Worm (Caenorhabditis elegans): ENCODE measurements around the gene C52E4.7.

C52E4.7 gene

DNA sequence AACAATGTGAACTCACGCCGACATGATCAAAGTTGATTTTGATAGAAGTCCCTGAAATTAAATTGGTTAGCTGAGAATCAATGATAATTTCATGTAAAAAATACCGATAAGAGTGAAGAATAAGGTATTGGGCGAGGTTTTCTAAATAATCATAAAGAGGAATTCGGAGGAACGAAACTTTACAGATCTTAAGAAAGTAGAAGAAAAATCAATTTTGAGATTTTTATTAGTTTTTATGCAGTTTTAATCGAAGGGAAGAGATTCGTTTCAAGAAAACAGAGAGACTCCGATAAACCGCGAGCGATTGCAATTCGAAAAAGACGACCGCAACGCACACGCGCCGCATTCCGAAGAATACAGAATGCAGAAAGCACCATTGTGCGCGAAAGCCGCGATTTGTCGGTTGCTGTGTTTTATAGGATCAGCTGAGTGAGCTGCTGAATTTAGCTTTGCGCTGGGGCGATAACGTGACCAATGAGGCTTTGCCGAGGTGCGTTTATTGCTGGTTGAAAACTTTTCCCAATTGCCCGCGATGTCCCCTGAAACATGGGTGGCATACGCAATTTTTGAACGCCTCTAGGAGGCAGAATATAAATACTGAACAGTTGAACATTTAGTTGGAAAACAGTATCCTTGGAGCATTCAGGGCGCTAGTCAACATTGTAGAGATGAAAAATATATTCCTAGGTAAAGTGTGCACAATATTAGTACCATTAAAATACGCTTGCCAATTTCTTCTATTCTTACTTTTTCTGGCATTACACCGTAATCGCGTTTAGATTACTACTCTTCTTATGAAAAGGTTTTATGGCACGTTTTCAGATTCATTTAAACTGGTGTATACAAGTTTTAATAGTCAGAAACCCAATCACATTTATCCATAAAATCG lies 14.2 kb upstream of the C52E4.7 start, which contains the start of gene snr-4 (continued):
- TF ChIP-seq snpc-1.2 (GFP tag; IDR thresholded peaks at IDR 0.05) (peak; percentile 83), lir-3 (tag; optimal IDR thresholded peaks at IDR 0.05) (peak; percentile 18), ZK546.5 (tag; optimal IDR thresholded peaks at IDR 0.05) (no peak), snpc-4 (tag; optimal IDR thresholded peaks at IDR 0.05) (peak; percentile 97), T20F7.1 (GFP tag; optimal IDR thresholded peaks at IDR 0.05) (peak; percentile 79), ceh-44 (GFP tag; IDR thresholded peaks at IDR 0.05) (peak; percentile 95), nhr-41 (GFP tag; IDR thresholded peaks at IDR 0.05) (0 out of 2 replicates have a peak, but pooled peaks have one; percentile 8), spr-1 (tag; optimal IDR thresholded peaks at IDR 0.05) (peak; percentile 78), R02D3.7 (tag; optimal IDR thresholded peaks at IDR 0.05) (no peak), daf-16 (GFP tag; optimal IDR thresholded peaks at IDR 0.05) (peak; percentile 60 to 88), daf-16 (tag; optimal IDR thresholded peaks at IDR 0.05) (peak; percentile 80), fos-1 (tag; optimal IDR thresholded peaks at IDR 0.05) (no peak), dmd-6 (GFP tag; IDR thresholded peaks at IDR 0.05) (peak; percentile 96), ces-1 (GFP tag; optimal IDR thresholded peaks at IDR 0.05) (no peak), skn-1 (tag; optimal IDR thresholded peaks at IDR 0.05) (no peak), sdz-12 (GFP tag; optimal IDR thresholded peaks at IDR 0.05) (peak; percentile 82), mep-1 (tag; optimal IDR thresholded peaks at IDR 0.05) (peak; percentile 97), madf-5 (GFP tag; IDR thresholded peaks at IDR 0.05) (0 out of 4 replicates have a peak, but pooled peaks of 1 of the 2 experiments have one; percentile 22), spr-3 (GFP tag; optimal IDR thresholded peaks at IDR 0.05) (peak; percentile 78), pqm-1 (tag; optimal IDR thresholded peaks at IDR 0.05) (peak; percentile 33), zfp-2 (tag; optimal IDR thresholded peaks at IDR 0.05) (peak; percentile 35), mxl-2 (GFP tag; conservative IDR thresholded peaks at IDR 0.05) (no peak), Y48G9A.11 (GFP tag; IDR thresholded peaks at IDR 0.05) (peak; percentile 82), ceh-62 (tag; optimal IDR thresholded peaks at IDR 0.05) (no peak), ztf-7 (tag; optimal IDR thresholded peaks at IDR 0.05) (peak; percentile 72), Y5F2A.4 (GFP tag; optimal IDR thresholded peaks at IDR 0.05) (peak; percentile 50), pha-4 (GFP tag; IDR thresholded peaks at IDR 0.05) (peak; percentile 81), pha-4 (tag; optimal IDR thresholded peaks at IDR 0.05) (no peak), nhr-6 (tag; optimal IDR thresholded peaks at IDR 0.05) (peak; percentile 98), nhr-76 (tag; optimal IDR thresholded peaks at IDR 0.05) (no peak), lin-1 (GFP tag; IDR thresholded peaks at IDR 0.05) (peak; percentile 92), Y75B8A.6 (GFP tag; IDR thresholded peaks at IDR 0.05) (peak; percentile 69; the same call in 1 of the 2 replicates), egl-27 (tag; optimal IDR thresholded peaks at IDR 0.05) (no peak), nhr-102 (tag; optimal IDR thresholded peaks at IDR 0.05) (peak; percentile 93), nhr-28 (tag; optimal IDR thresholded peaks at IDR 0.05) (peak; percentile 85), mdl-1 (tag; optimal IDR thresholded peaks at IDR 0.05) (peak; percentile 76 to 88), aly-2 (tag; optimal IDR thresholded peaks at IDR 0.05) (no peak), nhr-77 (tag; optimal IDR thresholded peaks at IDR 0.05) (peak; percentile 90), mxl-3 (GFP tag; optimal IDR thresholded peaks at IDR 0.05) (peak; percentile 84), hlh-11 (tag; optimal IDR thresholded peaks at IDR 0.05) (peak; percentile 96), lsy-2 (tag; optimal IDR thresholded peaks at IDR 0.05) (peak; percentile 75 to 91), unc-130 (GFP tag; optimal IDR thresholded peaks at IDR 0.05) (peak; percentile 92), dmd-8 (GFP tag; IDR thresholded peaks at IDR 0.05) (no peak), daf-12 (tag; optimal IDR thresholded peaks at IDR 0.05) (no peak), hlh-30 (tag; optimal IDR thresholded peaks at IDR 0.05; ENCODE audit: insufficient read depth) (peak; percentile 94), ZK337.2 (GFP tag; IDR thresholded peaks at IDR 0.05) (no peak), unc-62 (GFP tag; optimal IDR thresholded peaks at IDR 0.05 in 1 of 2) (peak in 1 of 2 experiments; percentile 98), unc-62 (tag; optimal IDR thresholded peaks at IDR 0.05) (no peak), lin-29 (GFP tag; IDR thresholded peaks at IDR 0.05) (no peak), F26F4.8 (GFP tag; conservative IDR thresholded peaks at IDR 0.05) (no peak)
